Worm (Caenorhabditis elegans): ENCODE measurements around the gene F53B1.2.

DNA sequence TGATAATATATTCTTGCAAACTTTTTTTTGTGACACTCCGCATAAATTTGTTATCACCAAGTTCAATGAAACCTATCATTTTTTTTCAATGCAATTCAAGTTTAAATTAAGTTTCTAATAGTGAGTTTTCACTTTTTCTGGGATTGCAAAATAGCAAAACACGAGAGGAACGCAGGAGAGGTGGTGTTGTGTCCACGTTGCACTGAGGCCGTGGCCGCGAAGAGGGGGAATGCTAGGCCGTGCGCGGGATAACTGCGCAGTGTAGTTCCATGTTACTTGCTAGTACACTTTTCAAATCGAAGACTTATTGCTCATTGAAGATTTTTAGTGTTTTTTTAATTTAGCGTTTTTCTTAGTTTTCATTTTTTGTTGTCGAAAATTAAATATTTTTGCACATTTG is 600 bp upstream of the F53B1.2 start:
- no peak for TF ChIP-seq daf-12 (tag; optimal IDR thresholded peaks at IDR 0.05)
- no peak for TF ChIP-seq zfp-2 (tag; optimal IDR thresholded peaks at IDR 0.05)
- no peak for TF ChIP-seq lin-39 (tag; optimal IDR thresholded peaks at IDR 0.05)
- TF ChIP-seq dve-1 (tag; optimal IDR thresholded peaks at IDR 0.05; ENCODE audit: insufficient read depth) = no peak
- TF ChIP-seq nhr-237 (tag; optimal IDR thresholded peaks at IDR 0.05) = no peak
- no peak for TF ChIP-seq snpc-4 (tag; optimal IDR thresholded peaks at IDR 0.05)
- TF ChIP-seq lsy-2 (tag; optimal IDR thresholded peaks at IDR 0.05) = no peak
- TF ChIP-seq mep-1 (tag; optimal IDR thresholded peaks at IDR 0.05) = no peak
- TF ChIP-seq Y5F2A.4 (GFP tag; optimal IDR thresholded peaks at IDR 0.05) = no peak
- TF ChIP-seq lin-13 (GFP tag; optimal IDR thresholded peaks at IDR 0.05) = no peak
- no peak for TF ChIP-seq aly-2 (tag; optimal IDR thresholded peaks at IDR 0.05)
- no peak for TF ChIP-seq ama-1 (optimal IDR thresholded peaks at IDR 0.05)
- no peak for TF ChIP-seq ceh-44 (GFP tag; IDR thresholded peaks at IDR 0.05)
- TF ChIP-seq fkh-10 (GFP tag; optimal IDR thresholded peaks at IDR 0.05) = no peak
